Fruit fly (Drosophila melanogaster) whole organism, prepupa: ENCODE measurements around the gene CG8117.

Experiments used
- Blimp-1 ChIP-seq: fragments of 200-800 bp; sonication (Bioruptor generic); optimal IDR thresholded peaks from 3 replicates; lab custom pipeline; 2017; ENCODE audit warnings: missing biosample characterization, missing genetic modification characterization, mild to moderate bottlenecking, moderate library complexity, missing genetic modification reagents
- CG10631 ChIP-seq: fragments of 200-800 bp; sonication (Bioruptor generic); optimal IDR thresholded peaks from 2 replicates; lab custom pipeline; 2016; ENCODE audit warnings: missing biosample characterization, missing genetic modification characterization
- CG10669 ChIP-seq: fragments of 200-800 bp; sonication (Bioruptor generic); optimal IDR thresholded peaks from 3 replicates; lab custom pipeline; 2018; ENCODE audit warnings: missing biosample characterization, mild to moderate bottlenecking, missing genetic modification characterization, moderate library complexity
- CG15336 ChIP-seq: fragments of 200-800 bp; sonication (Bioruptor generic); IDR thresholded peaks from 2 replicates; pipeline ENCODE4 v1.3.6; 2022; ENCODE audit warnings: missing biosample characterization, missing genetic modification characterization
- CG16779 ChIP-seq: fragments of 200-800 bp; sonication (Bioruptor generic); optimal IDR thresholded peaks from 3 replicates; lab custom pipeline; 2017; ENCODE audit warnings: missing biosample characterization, mild to moderate bottlenecking, missing genetic modification characterization
- CG31627 ChIP-seq: fragments of 200-800 bp; sonication (Bioruptor generic); optimal IDR thresholded peaks from 3 replicates; lab custom pipeline; 2016; ENCODE audit warnings: missing biosample characterization, missing genetic modification characterization
- CG32006 ChIP-seq: fragments of 200-800 bp; sonication (Bioruptor generic); optimal IDR thresholded peaks from 3 replicates; lab custom pipeline; 2017; ENCODE audit warnings: missing biosample characterization, mild to moderate bottlenecking, missing genetic modification characterization
- CG34406 ChIP-seq: fragments of 200-800 bp; sonication (Bioruptor generic); optimal IDR thresholded peaks from 3 replicates; lab custom pipeline; 2016; ENCODE audit warnings: missing biosample characterization, missing genetic modification characterization
- CG3919 ChIP-seq: fragments of 200-800 bp; sonication (Bioruptor generic); optimal IDR thresholded peaks from 3 replicates; lab custom pipeline; 2016; ENCODE audit warnings: missing biosample characterization, missing genetic modification characterization
- CG4318 ChIP-seq: fragments of 200-800 bp; sonication (Bioruptor generic); optimal IDR thresholded peaks from 3 replicates; lab custom pipeline; 2017; ENCODE audit warnings: missing biosample characterization, mild to moderate bottlenecking, missing genetic modification characterization
- CG6163 ChIP-seq: fragments of 200-800 bp; sonication (Bioruptor generic); IDR thresholded peaks from 3 replicates; pipeline ENCODE4 v1.3.6; 2022; ENCODE audit warnings: missing biosample characterization, missing genetic modification characterization
- CG6792 ChIP-seq: fragments of 200-800 bp; sonication (Bioruptor generic); optimal IDR thresholded peaks from 3 replicates; lab custom pipeline; 2016; ENCODE audit warnings: missing biosample characterization, missing genetic modification characterization
- CG6808 ChIP-seq: fragments of 200-800 bp; sonication (Bioruptor generic); optimal IDR thresholded peaks from 3 replicates; lab custom pipeline; 2017; ENCODE audit warnings: missing biosample characterization, missing genetic modification characterization, mild to moderate bottlenecking, moderate library complexity, missing genetic modification reagents
- CG6854 ChIP-seq: fragments of 200-800 bp; sonication (Bioruptor generic); optimal IDR thresholded peaks from 2 replicates; lab custom pipeline; 2017; ENCODE audit warnings: missing biosample characterization, mild to moderate bottlenecking, missing genetic modification characterization
- CG7368 ChIP-seq: fragments of 200-800 bp; sonication (Bioruptor generic); optimal IDR thresholded peaks from 3 replicates; lab custom pipeline; 2016; ENCODE audit warnings: missing biosample characterization, missing genetic modification characterization
- CG8119 ChIP-seq: fragments of 200-800 bp; sonication (Bioruptor generic); IDR thresholded peaks from 3 replicates; pipeline ENCODE4 v1.3.6; 2022; ENCODE audit warnings: missing biosample characterization, missing genetic modification characterization
- CG8632 ChIP-seq: fragments of 200-800 bp; sonication (Bioruptor generic); optimal IDR thresholded peaks from 3 replicates; lab custom pipeline; 2016; ENCODE audit warnings: missing biosample characterization, missing genetic modification characterization
- CG9139 ChIP-seq: fragments of 200-800 bp; sonication (Bioruptor generic); optimal IDR thresholded peaks from 3 replicates; lab custom pipeline; 2017; ENCODE audit warnings: missing biosample characterization, mild to moderate bottlenecking, missing genetic modification characterization
- Eip75B ChIP-seq: fragments of 200-800 bp; sonication (Bioruptor generic); optimal IDR thresholded peaks from 3 replicates; lab custom pipeline; 2016; ENCODE audit warnings: missing biosample characterization, missing genetic modification characterization
- Eip78C ChIP-seq: fragments of 200-800 bp; sonication (Bioruptor generic); peaks from one replicate; lab custom pipeline; 2016; ENCODE audit warnings: missing biosample characterization, missing genetic modification characterization
- Eip93F ChIP-seq: fragments of 200-800 bp; sonication (Bioruptor generic); optimal IDR thresholded peaks from 2 replicates; lab custom pipeline; 2016; ENCODE audit warnings: missing biosample characterization, mild to moderate bottlenecking, missing genetic modification characterization
- Ets21C ChIP-seq: fragments of 200-800 bp; sonication (Bioruptor generic); optimal IDR thresholded peaks from 3 replicates; lab custom pipeline; 2016; ENCODE audit warnings: missing biosample characterization, missing genetic modification characterization
- Ets96B ChIP-seq: fragments of 200-800 bp; optimal IDR thresholded peaks from 2 replicates; lab custom pipeline; 2019; ENCODE audit warnings: missing biosample characterization, mild to moderate bottlenecking, missing genetic modification characterization, moderate library complexity
- Gug ChIP-seq: fragments of 200-800 bp; sonication (Bioruptor generic); IDR thresholded peaks from 2 replicates; pipeline ENCODE4 v1.3.6; 2022; ENCODE audit warnings: missing biosample characterization, missing genetic modification characterization
- Hr38 ChIP-seq: sonication (Bioruptor generic); optimal IDR thresholded peaks from 2 replicates; lab custom pipeline; 2016; ENCODE audit warnings: missing biosample characterization, missing genetic modification characterization
- Hr39 ChIP-seq: fragments of 200-800 bp; sonication (Bioruptor generic); optimal IDR thresholded peaks from 2 replicates; lab custom pipeline; 2016; ENCODE audit warnings: missing biosample characterization, missing genetic modification characterization
- Hr4 ChIP-seq: fragments of 200-800 bp; sonication (Bioruptor generic); optimal IDR thresholded peaks from 3 replicates; lab custom pipeline; 2016; ENCODE audit warnings: missing biosample characterization, missing genetic modification characterization
- Lpt ChIP-seq: fragments of 200-800 bp; sonication (Bioruptor generic); optimal IDR thresholded peaks from 3 replicates; lab custom pipeline; 2016; ENCODE audit warnings: missing biosample characterization, missing genetic modification characterization
- Met ChIP-seq: fragments of 200-800 bp; sonication (Bioruptor generic); optimal IDR thresholded peaks from 3 replicates; lab custom pipeline; 2016; ENCODE audit warnings: missing biosample characterization, missing genetic modification characterization
- OdsH ChIP-seq: fragments of 200-800 bp; sonication (Bioruptor generic); optimal IDR thresholded peaks from 3 replicates; lab custom pipeline; 2016; ENCODE audit warnings: missing biosample characterization, missing genetic modification characterization
- Smox ChIP-seq: fragments of 200-800 bp; sonication (Bioruptor generic); optimal IDR thresholded peaks from 3 replicates; lab custom pipeline; 2016; ENCODE audit warnings: missing biosample characterization, missing genetic modification characterization
- Sox15 ChIP-seq: fragments of 200-800 bp; sonication (Bioruptor generic); optimal IDR thresholded peaks from 3 replicates; lab custom pipeline; 2016; ENCODE audit warnings: missing biosample characterization, missing genetic modification characterization
- achi ChIP-seq: fragments of 200-800 bp; sonication (Bioruptor generic); optimal IDR thresholded peaks from 3 replicates; lab custom pipeline; 2016; ENCODE audit warnings: missing biosample characterization, missing genetic modification characterization
- acj6 ChIP-seq: fragments of 200-800 bp; sonication (Bioruptor generic); optimal IDR thresholded peaks from 3 replicates; lab custom pipeline; 2016; ENCODE audit warnings: missing biosample characterization, missing genetic modification characterization
- dsx ChIP-seq: fragments of 200-800 bp; optimal IDR thresholded peaks from 3 replicates; lab custom pipeline; 2019; ENCODE audit warnings: missing biosample characterization, mild to moderate bottlenecking, missing genetic modification characterization, moderate library complexity; ENCODE audit not compliant: poor library complexity, severe bottlenecking
- eg ChIP-seq: fragments of 200-800 bp; sonication (Bioruptor generic); IDR thresholded peaks from 3 replicates; pipeline ENCODE4 v1.3.6; 2022; ENCODE audit warnings: missing biosample characterization, missing genetic modification characterization
- esn ChIP-seq: fragments of 200-800 bp; sonication (Bioruptor generic); optimal IDR thresholded peaks from 2 replicates; lab custom pipeline; 2016; ENCODE audit warnings: missing biosample characterization, mild to moderate bottlenecking, missing genetic modification characterization, moderate library complexity
- fd59A ChIP-seq: fragments of 200-800 bp; sonication (Bioruptor generic); optimal IDR thresholded peaks from 2 replicates; lab custom pipeline; 2017; ENCODE audit warnings: missing biosample characterization, mild to moderate bottlenecking, missing genetic modification characterization, missing genetic modification reagents
- fd85E ChIP-seq: fragments of 200-800 bp; sonication (Bioruptor generic); optimal IDR thresholded peaks from 3 replicates; lab custom pipeline; 2016; ENCODE audit warnings: missing biosample characterization, missing genetic modification characterization
- fkh ChIP-seq: fragments of 200-800 bp; sonication (Bioruptor generic); optimal IDR thresholded peaks from 3 replicates; lab custom pipeline; 2017; ENCODE audit warnings: missing biosample characterization, mild to moderate bottlenecking, missing genetic modification characterization, moderate library complexity
- lz ChIP-seq: fragments of 200-800 bp; sonication (Bioruptor generic); optimal IDR thresholded peaks from 3 replicates; lab custom pipeline; 2016; ENCODE audit warnings: missing biosample characterization, missing genetic modification characterization
- pdm3 ChIP-seq: fragments of 200-800 bp; sonication (Bioruptor generic); optimal IDR thresholded peaks from 3 replicates; lab custom pipeline; 2016; ENCODE audit warnings: missing biosample characterization, missing genetic modification characterization
- salr ChIP-seq, 2 experiments: fragments of 200-800 bp; sonication (Bioruptor generic); optimal IDR thresholded peaks; 3 replicates each; lab custom pipeline; 2016 to 2018; ENCODE audit warnings: missing biosample characterization in 2 of 2, missing genetic modification characterization in 2 of 2, mild to moderate bottlenecking in 1 of 2
- ss ChIP-seq, 2 experiments: fragments of 200-800 bp; sonication (Bioruptor generic); optimal IDR thresholded peaks; 2 replicates in 1 of 2; 3 replicates in 1 of 2; lab custom pipeline; 2017 to 2018; ENCODE audit warnings: mild to moderate bottlenecking in 2 of 2, missing biosample characterization in 2 of 2, missing genetic modification characterization in 2 of 2, moderate library complexity in 1 of 2
- topi ChIP-seq: fragments of 200-800 bp; sonication (Bioruptor generic); optimal IDR thresholded peaks from 3 replicates; lab custom pipeline; 2016; ENCODE audit warnings: missing biosample characterization, missing genetic modification characterization
- vri ChIP-seq: fragments of 200-800 bp; sonication (Bioruptor generic); optimal IDR thresholded peaks from 3 replicates; lab custom pipeline; 2016; ENCODE audit warnings: missing biosample characterization, mild to moderate bottlenecking, missing genetic modification characterization

Gene CG8117

DNA sequence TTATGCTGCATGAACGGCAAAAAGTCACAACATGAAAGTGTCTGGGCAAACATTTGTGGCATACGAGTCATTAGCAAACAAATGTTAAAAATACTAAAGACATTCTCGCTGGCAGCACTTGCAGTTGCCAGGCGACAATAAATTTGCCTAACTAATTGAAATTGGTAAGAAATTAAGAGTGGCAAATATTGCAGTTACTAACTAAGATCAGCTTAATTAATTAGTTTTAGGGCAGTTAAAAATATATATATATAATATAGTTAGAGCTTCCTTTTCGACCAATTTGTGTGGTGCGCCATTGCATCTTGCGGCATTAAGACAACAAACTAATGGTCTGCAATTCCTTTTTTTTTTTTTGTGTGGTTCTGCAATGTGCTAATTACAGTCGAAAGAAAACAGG, 26.1 kb upstream of the CG8117 start (continued):
- TF ChIP-seq vri (peak; percentile 2), CG34406 (GFP tag; lab: Kevin White, UChicago) (peak; percentile 19), fkh (GFP tag; lab: Kevin White, UChicago) (no peak), topi (GFP tag; lab: Kevin White, UChicago) (peak; percentile 20), CG31627 (GFP tag; lab: Kevin White, UChicago) (no peak), Hr38 (GFP tag; lab: Kevin White, UChicago) (no peak), CG9139 (no peak), CG10631 (GFP tag; lab: Kevin White, UChicago) (peak; percentile 46), CG4318 (GFP tag; lab: Kevin White, UChicago) (peak; percentile 3), lz (GFP tag; lab: Kevin White, UChicago) (peak; percentile 17), ss (GFP tag; optimal IDR thresholded peaks at IDR 0.05; lab: Kevin White, UChicago) (no peak), Sox15 (GFP tag; lab: Kevin White, UChicago) (no peak), Eip93F (GFP tag; lab: Kevin White, UChicago) (no peak), CG16779 (tag; lab: Kevin White, UChicago) (no peak), CG6792 (GFP tag; lab: Kevin White, UChicago) (no peak), CG6808 (no peak), dsx (GFP tag; lab: Kevin White, UChicago) (no peak), Lpt (GFP tag; lab: Kevin White, UChicago) (peak; percentile 6), Ets21C (GFP tag; lab: Kevin White, UChicago) (no peak), acj6 (peak; percentile 42), CG8632 (GFP tag; lab: Kevin White, UChicago) (peak; percentile 26), Eip78C (GFP tag; lab: Kevin White, UChicago) (peak; percentile 79), Blimp-1 (no peak), OdsH (GFP tag; lab: Kevin White, UChicago) (peak; percentile 53), CG10669 (GFP tag; lab: Kevin White, UChicago) (peak; percentile 6), CG8119 (GFP tag; lab: Robert Waterston, UW) (peak; percentile 82), CG32006 (GFP tag; lab: Kevin White, UChicago) (peak; percentile 69), Met (GFP tag; lab: Kevin White, UChicago) (peak; percentile 52), eg (GFP tag; lab: Robert Waterston, UW) (peak; percentile 88), pdm3 (GFP tag; lab: Kevin White, UChicago) (peak; percentile 47), fd85E (no peak), esn (peak; percentile 51)

DNA sequence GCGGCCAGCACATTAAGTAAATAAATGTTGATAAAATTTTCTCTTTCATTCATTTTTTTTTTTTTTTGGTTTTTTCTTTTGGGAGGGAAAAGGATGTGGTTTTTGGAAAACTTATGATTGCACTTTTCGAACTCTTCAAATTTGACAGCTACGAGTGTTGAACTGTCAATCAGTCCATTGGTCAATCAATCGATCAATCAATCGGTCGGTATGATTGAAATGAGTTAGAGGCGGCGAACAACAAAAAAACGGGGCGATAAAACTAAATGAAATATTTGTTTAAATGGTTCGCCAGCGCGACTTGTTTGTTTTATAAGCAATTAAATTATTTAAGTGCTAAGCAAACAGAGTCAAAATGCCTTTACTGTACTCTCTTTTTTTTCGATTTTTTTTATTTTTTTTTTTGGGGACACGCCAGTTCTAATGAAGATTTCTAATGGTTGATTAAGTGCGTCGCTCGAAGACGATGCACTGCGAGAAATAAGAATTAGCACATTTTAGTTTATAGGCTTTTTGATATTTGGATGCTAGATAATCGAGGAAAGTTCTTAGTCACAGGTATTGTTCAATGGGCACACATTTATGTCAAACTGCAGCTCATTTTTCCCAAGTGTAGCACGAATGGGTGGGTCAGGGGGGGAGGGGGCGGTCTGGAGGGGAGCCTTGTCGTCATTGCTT, 24.9 kb upstream of the CG8117 start:
- TF ChIP-seq achi (GFP tag; lab: Kevin White, UChicago) = peak; percentile 29
- TF ChIP-seq CG7368 (GFP tag; lab: Kevin White, UChicago) = no peak
- TF ChIP-seq CG6163 (GFP tag; lab: Robert Waterston, UW) = peak; percentile 62; the same call in 1 of the 3 replicates
- TF ChIP-seq CG9139 = no peak
- peak; percentile 31 for TF ChIP-seq CG6792 (GFP tag; lab: Kevin White, UChicago)
- no peak for TF ChIP-seq Eip75B (GFP tag; lab: Kevin White, UChicago)
- TF ChIP-seq CG16779 (tag; lab: Kevin White, UChicago) = no peak
- TF ChIP-seq Hr39 (GFP tag; lab: Kevin White, UChicago) = peak; percentile 31
- TF ChIP-seq CG34406 (GFP tag; lab: Kevin White, UChicago) = peak; percentile 11
- no peak for TF ChIP-seq Smox
- peak; percentile 38; the same call in 1 of the 2 replicates for TF ChIP-seq CG15336
- no peak for TF ChIP-seq Ets96B
- peak; percentile 11 for TF ChIP-seq Sox15 (GFP tag; lab: Kevin White, UChicago)
- TF ChIP-seq CG6854 (GFP tag; lab: Kevin White, UChicago) = no peak
- no peak for TF ChIP-seq vri
- peak; percentile 72 for TF ChIP-seq eg (GFP tag; lab: Robert Waterston, UW)
- TF ChIP-seq lz (GFP tag; lab: Kevin White, UChicago) = no peak
- TF ChIP-seq fd59A = no peak
- TF ChIP-seq fkh (GFP tag; lab: Kevin White, UChicago) = no peak
- TF ChIP-seq Ets21C (GFP tag; lab: Kevin White, UChicago) = no peak
- TF ChIP-seq CG4318 (GFP tag; lab: Kevin White, UChicago) = peak; percentile 8
- no peak for TF ChIP-seq Hr38 (GFP tag; lab: Kevin White, UChicago)
- peak; percentile 12 for TF ChIP-seq CG31627 (GFP tag; lab: Kevin White, UChicago)
- no peak for TF ChIP-seq Lpt (GFP tag; lab: Kevin White, UChicago)
- no peak; the same call in 2 of the 3 replicates for TF ChIP-seq CG8119 (GFP tag; lab: Robert Waterston, UW)
- TF ChIP-seq CG10669 (GFP tag; lab: Kevin White, UChicago) = no peak
- TF ChIP-seq Gug = peak; percentile 47; the same call in 1 of the 2 replicates
- peak; percentile 13 for TF ChIP-seq Hr4
- TF ChIP-seq Eip78C (GFP tag; lab: Kevin White, UChicago) = peak; percentile 37
- no peak for TF ChIP-seq salr (GFP tag; optimal IDR thresholded peaks at IDR 0.05; lab: Kevin White, UChicago)
- TF ChIP-seq CG3919 (GFP tag; lab: Kevin White, UChicago) = no peak
- no peak for TF ChIP-seq CG8632 (GFP tag; lab: Kevin White, UChicago)
